Fruit fly (Drosophila melanogaster): ENCODE results near the gene LeuRS-m.

dm6 chr3L:4814184-4814583 is 11.5 kb upstream of the LeuRS-m start:
- no peak for TF ChIP-seq CG8478 (optimal IDR thresholded peaks at IDR 0.05)
- TF ChIP-seq CTCF (optimal IDR thresholded peaks at IDR 0.05): no peak

All from S2 (cell line).